Fruit fly (Drosophila melanogaster) whole organism, pupa: ENCODE data around the gene Prosbeta2.

ENCODE experiments used
- CG10348 ChIP-seq: fragments of 200-800 bp; sonication (Bioruptor generic); IDR thresholded peaks from 2 replicates; pipeline ENCODE4 v1.3.6; 2022; ENCODE audit warnings: missing biosample characterization, missing genetic modification characterization
- CG12605 ChIP-seq: fragments of 200-800 bp; sonication (Bioruptor generic); IDR thresholded peaks from 2 replicates; pipeline ENCODE4 v1.3.6; 2022; ENCODE audit warnings: missing biosample characterization, missing genetic modification characterization
- CG13204 ChIP-seq: fragments of 200-800 bp; sonication (Bioruptor generic); optimal IDR thresholded peaks from 2 replicates; lab custom pipeline; 2018; ENCODE audit warnings: missing biosample characterization, mild to moderate bottlenecking, missing genetic modification characterization, moderate library complexity
- CG14655 ChIP-seq: fragments of 200-800 bp; sonication (Bioruptor generic); optimal IDR thresholded peaks from 3 replicates; lab custom pipeline; 2017; ENCODE audit warnings: mild to moderate bottlenecking, missing biosample characterization, missing genetic modification reagents, missing genetic modification characterization
- CG15710 ChIP-seq: fragments of 200-800 bp; sonication (Bioruptor generic); optimal IDR thresholded peaks from 2 replicates; lab custom pipeline; 2018; ENCODE audit warnings: missing biosample characterization, mild to moderate bottlenecking, missing genetic modification characterization, moderate library complexity
- CG17806 ChIP-seq: fragments of 200-800 bp; sonication (Bioruptor generic); optimal IDR thresholded peaks from 2 replicates; lab custom pipeline; 2018; ENCODE audit warnings: missing biosample characterization, mild to moderate bottlenecking, missing genetic modification characterization, moderate library complexity
- CG32121 ChIP-seq: fragments of 200-800 bp; sonication (Bioruptor generic); IDR thresholded peaks from 2 replicates; pipeline ENCODE4 v1.3.6; 2022; ENCODE audit warnings: missing biosample characterization, missing genetic modification characterization
- CG4496 ChIP-seq: fragments of 200-800 bp; sonication (Bioruptor generic); IDR thresholded peaks from 3 replicates; pipeline ENCODE4 v1.3.6; 2022; ENCODE audit warnings: missing biosample characterization, missing genetic modification characterization
- CG8159 ChIP-seq: fragments of 200-800 bp; sonication (Bioruptor generic); optimal IDR thresholded peaks from 3 replicates; lab custom pipeline; 2018; ENCODE audit warnings: missing biosample characterization, mild to moderate bottlenecking, missing genetic modification characterization, moderate library complexity
- CG8301 ChIP-seq: fragments of 200-800 bp; sonication (Bioruptor generic); optimal IDR thresholded peaks from 2 replicates; lab custom pipeline; 2018; ENCODE audit warnings: missing biosample characterization, mild to moderate bottlenecking, missing genetic modification characterization
- CG9948 ChIP-seq: fragments of 200-800 bp; sonication (Bioruptor generic); optimal IDR thresholded peaks from 2 replicates; lab custom pipeline; 2018; ENCODE audit warnings: missing biosample characterization, mild to moderate bottlenecking, missing genetic modification characterization, moderate library complexity
- D1 ChIP-seq: fragments of 200-800 bp; sonication (Bioruptor generic); optimal IDR thresholded peaks from 2 replicates; lab custom pipeline; 2018; ENCODE audit warnings: missing biosample characterization, mild to moderate bottlenecking, missing genetic modification characterization, moderate library complexity
- Ets98B ChIP-seq: fragments of 200-800 bp; sonication (Bioruptor generic); IDR thresholded peaks from 2 replicates; pipeline ENCODE4 v1.3.6; 2022; ENCODE audit warnings: missing biosample characterization, missing genetic modification characterization
- Pif1A ChIP-seq: fragments of 200-800 bp; sonication (Bioruptor generic); optimal IDR thresholded peaks from 3 replicates; lab custom pipeline; 2016; ENCODE audit warnings: missing biosample characterization, missing genetic modification characterization
- Snoo ChIP-seq: fragments of 200-800 bp; sonication (Bioruptor generic); optimal IDR thresholded peaks from 3 replicates; lab custom pipeline; 2017; ENCODE audit warnings: missing biosample characterization, mild to moderate bottlenecking, missing genetic modification characterization, inconsistent platforms
- gl ChIP-seq: fragments of 200-800 bp; sonication (Bioruptor generic); optimal IDR thresholded peaks from 2 replicates; lab custom pipeline; 2018; ENCODE audit warnings: missing biosample characterization, mild to moderate bottlenecking, missing genetic modification characterization
- rn ChIP-seq: fragments of 200-800 bp; sonication (Bioruptor generic); IDR thresholded peaks from 2 replicates; pipeline ENCODE4 v1.3.6; 2022; ENCODE audit warnings: missing biosample characterization, missing genetic modification characterization

Gene Prosbeta2

dm6 chr3L:15048091-15048490, 48.3 kb downstream of the Prosbeta2 start:
- no peak for TF ChIP-seq CG8301 (tag; lab: Kevin White, UChicago)
- no peak for TF ChIP-seq CG9948 (tag; lab: Kevin White, UChicago)
- TF ChIP-seq Pif1A (GFP tag; lab: Kevin White, UChicago): no peak
- no peak for TF ChIP-seq CG12605 (GFP tag; lab: Robert Waterston, UW)
- no peak for TF ChIP-seq CG17806

dm6 chr3L:15049395-15049794, 49.6 kb downstream of the Prosbeta2 start, which contains the start of gene CG43678:
TSS of gene CG43678 (minus strand) at chr3L:15049495.
- TF ChIP-seq Pif1A (GFP tag; lab: Kevin White, UChicago) (no peak), CG4496 (GFP tag; lab: Robert Waterston, UW) (no peak), CG13204 (no peak), CG8159 (tag; lab: Kevin White, UChicago) (no peak), CG10348 (GFP tag; lab: Robert Waterston, UW) (no peak), CG8301 (tag; lab: Kevin White, UChicago) (no peak), rn (GFP tag; lab: Robert Waterston, UW) (no peak), CG17806 (no peak), gl (no peak), CG32121 (GFP tag; lab: Robert Waterston, UW) (no peak), D1 (tag; lab: Kevin White, UChicago) (no peak), CG15710 (no peak), CG9948 (tag; lab: Kevin White, UChicago) (no peak), Snoo (tag; lab: Kevin White, UChicago) (no peak), CG12605 (GFP tag; lab: Robert Waterston, UW) (no peak), Ets98B (GFP tag; lab: Robert Waterston, UW) (no peak)

dm6 chr3L:15050109-15050508, 50.4 kb downstream of the Prosbeta2 start, which contains the start of gene CG18581:
TSS of gene CG18581 (minus strand) at chr3L:15050209.
- TF ChIP-seq Pif1A (GFP tag; lab: Kevin White, UChicago) (no peak), CG17806 (no peak), CG8301 (tag; lab: Kevin White, UChicago) (no peak), gl (no peak), CG12605 (GFP tag; lab: Robert Waterston, UW) (no peak), CG14655 (GFP tag; lab: Kevin White, UChicago) (no peak), CG13204 (no peak), CG32121 (GFP tag; lab: Robert Waterston, UW) (no peak)

dm6 chr3L:15050706-15051105, 51.0 kb downstream of the Prosbeta2 start, which contains the start of gene CG12310:
TSS of gene CG12310 (minus strand) at chr3L:15050806.
- TF ChIP-seq CG14655 (GFP tag; lab: Kevin White, UChicago) (no peak), rn (GFP tag; lab: Robert Waterston, UW) (no peak), CG32121 (GFP tag; lab: Robert Waterston, UW) (no peak)
